Fruit fly (Drosophila melanogaster): ENCODE results near the gene Trf2.

- TF ChIP-seq CG1620 (GFP tag; optimal IDR thresholded peaks at IDR 0.05) (no peak), CG5204 (GFP tag; optimal IDR thresholded peaks at IDR 0.05) (no peak), Crg-1 (GFP tag; optimal IDR thresholded peaks at IDR 0.05) (no peak), kay (GFP tag; ENCODE audit: borderline replicate concordance) (no peak), bab1 (GFP tag; optimal IDR thresholded peaks at IDR 0.05) (no peak), pad (GFP tag; optimal IDR thresholded peaks at IDR 0.05) (no peak), CG33017 (tag; optimal IDR thresholded peaks at IDR 0.05) (no peak), Mnt (GFP tag; optimal IDR thresholded peaks at IDR 0.05) (no peak), CG11617 (GFP tag; optimal IDR thresholded peaks at IDR 0.05) (no peak), Hr96 (GFP tag; optimal IDR thresholded peaks at IDR 0.05) (no peak), CG7045 (GFP tag; optimal IDR thresholded peaks at IDR 0.05) (no peak), ovo (GFP tag; optimal IDR thresholded peaks at IDR 0.05) (no peak), cic (GFP tag; optimal IDR thresholded peaks at IDR 0.05) (no peak)
Measured at dm6 chrX:8433709-8434108, 24.6 kb downstream of the Trf2 start, which contains the start of gene CG32712.

Measured in whole organism, adult.